Fruit fly (Drosophila melanogaster) whole organism, embryonic: ENCODE measurements around the gene CG34296.

Experiments used
- Bgb ChIP-seq: fragments of 200-800 bp; sonication (Bioruptor generic); IDR thresholded peaks from 2 replicates; pipeline ENCODE4 v1.3.6; 2022; ENCODE audit warnings: missing biosample characterization, missing genetic modification characterization; ENCODE audit not compliant: partially characterized antibody
- CG11247 ChIP-seq: fragments of 200-800 bp; sonication (Bioruptor generic); IDR thresholded peaks from 2 replicates; pipeline ENCODE4 v1.3.6; 2022; ENCODE audit warnings: missing biosample characterization, missing genetic modification characterization
- CG11398 ChIP-seq: fragments of 200-800 bp; sonication (Bioruptor generic); optimal IDR thresholded peaks from 2 replicates; lab custom pipeline; 2016; ENCODE audit warnings: missing biosample characterization, missing genetic modification characterization
- CG13287 ChIP-seq: fragments of 200-800 bp; sonication (Bioruptor generic); IDR thresholded peaks from 2 replicates; pipeline ENCODE4 v1.3.6; 2022; ENCODE audit warnings: missing biosample characterization, missing genetic modification characterization; ENCODE audit not compliant: partially characterized antibody
- CG13894 ChIP-seq: fragments of 200-800 bp; sonication (Bioruptor generic); optimal IDR thresholded peaks from 3 replicates; lab custom pipeline; 2018; ENCODE audit warnings: missing biosample characterization, mild to moderate bottlenecking, missing genetic modification characterization, moderate library complexity
- CG16779 ChIP-seq: fragments of 200-800 bp; sonication (Bioruptor generic); IDR thresholded peaks from 2 replicates; pipeline ENCODE4 v1.3.6; 2022; ENCODE audit warnings: missing biosample characterization, missing genetic modification characterization
- CG16813 ChIP-seq: fragments of 200-800 bp; sonication (Bioruptor generic); IDR thresholded peaks from 3 replicates; pipeline ENCODE4 v1.3.6; 2022; ENCODE audit warnings: missing biosample characterization, missing genetic modification characterization; ENCODE audit not compliant: partially characterized antibody
- CG17912 ChIP-seq: fragments of 200-800 bp; sonication (Bioruptor generic); optimal IDR thresholded peaks from 2 replicates; lab custom pipeline; 2018; ENCODE audit warnings: missing biosample characterization, mild to moderate bottlenecking, missing genetic modification characterization
- CG18011 ChIP-seq: fragments of 200-800 bp; sonication (Bioruptor generic); optimal IDR thresholded peaks from 2 replicates; lab custom pipeline; 2017; ENCODE audit warnings: missing biosample characterization, missing genetic modification characterization, mild to moderate bottlenecking, moderate library complexity, missing genotype
- CG2202 ChIP-seq: fragments of 200-800 bp; sonication (Bioruptor generic); optimal IDR thresholded peaks from 2 replicates; lab custom pipeline; 2018; ENCODE audit warnings: missing biosample characterization, mild to moderate bottlenecking, missing genetic modification characterization
- CG2678 ChIP-seq: fragments of 200-800 bp; sonication (Bioruptor generic); optimal IDR thresholded peaks from 3 replicates; lab custom pipeline; 2019; ENCODE audit warnings: missing biosample characterization, mild to moderate bottlenecking, missing genetic modification characterization, moderate library complexity
- CG2889 ChIP-seq: fragments of 200-800 bp; sonication (Bioruptor generic); IDR thresholded peaks from 3 replicates; pipeline ENCODE4 v1.3.6; 2022; ENCODE audit warnings: missing biosample characterization, missing genetic modification characterization
- CG30431 ChIP-seq: fragments of 200-800 bp; sonication (Bioruptor generic); optimal IDR thresholded peaks from 2 replicates; lab custom pipeline; 2017; ENCODE audit warnings: missing biosample characterization, missing genetic modification characterization
- CG31365 ChIP-seq: fragments of 200-800 bp; sonication (Bioruptor generic); optimal IDR thresholded peaks from 2 replicates; lab custom pipeline; 2018; ENCODE audit warnings: missing biosample characterization, mild to moderate bottlenecking, missing genetic modification characterization
- CG4820 ChIP-seq: fragments of 200-800 bp; sonication (Bioruptor generic); optimal IDR thresholded peaks from 3 replicates; lab custom pipeline; 2016; ENCODE audit warnings: missing biosample characterization, missing genetic modification characterization
- CG7556 ChIP-seq: fragments of 200-800 bp; sonication (Bioruptor generic); optimal IDR thresholded peaks from 2 replicates; lab custom pipeline; 2017; ENCODE audit warnings: missing biosample characterization, mild to moderate bottlenecking, missing genetic modification characterization
- CG8089 ChIP-seq: fragments of 200-800 bp; sonication (Bioruptor generic); optimal IDR thresholded peaks from 3 replicates; lab custom pipeline; 2016; ENCODE audit warnings: missing biosample characterization, missing genetic modification characterization
- CG8765 ChIP-seq: fragments of 200-800 bp; sonication (Bioruptor generic); IDR thresholded peaks from 2 replicates; pipeline ENCODE4 v1.3.6; 2022; ENCODE audit warnings: missing biosample characterization, missing genetic modification characterization
- CG9215 ChIP-seq: fragments of 200-800 bp; sonication (Bioruptor generic); IDR thresholded peaks from 2 replicates; pipeline ENCODE4 v1.3.6; 2022; ENCODE audit warnings: missing biosample characterization, missing genetic modification characterization
- CG9437 ChIP-seq: fragments of 200-800 bp; sonication (Bioruptor generic); optimal IDR thresholded peaks from 2 replicates; lab custom pipeline; 2018; ENCODE audit warnings: missing biosample characterization, mild to moderate bottlenecking, missing genetic modification characterization
- CG9876 ChIP-seq: fragments of 200-800 bp; sonication (Bioruptor generic); optimal IDR thresholded peaks from 2 replicates; lab custom pipeline; 2016; ENCODE audit warnings: missing biosample characterization, missing genetic modification characterization
- Dp ChIP-seq: fragments of 200-800 bp; sonication (Bioruptor generic); optimal IDR thresholded peaks from 2 replicates; lab custom pipeline; 2018; ENCODE audit warnings: missing biosample characterization, mild to moderate bottlenecking, missing genetic modification characterization, moderate library complexity
- E2f1 ChIP-seq: fragments of 200-800 bp; sonication (Bioruptor generic); IDR thresholded peaks from 2 replicates; pipeline ENCODE4 v1.3.6; 2022; ENCODE audit warnings: missing biosample characterization, missing genetic modification characterization
- HLH54F ChIP-seq: fragments of 200-800 bp; sonication (Bioruptor generic); optimal IDR thresholded peaks from 3 replicates; lab custom pipeline; 2016; ENCODE audit warnings: missing biosample characterization, missing genetic modification characterization
- Hr78 ChIP-seq, 2 experiments: fragments of 200-800 bp in 1 of 2; fragments of >200 bp in 1 of 2; sonication (Bioruptor generic) in 1 of 2; optimal IDR thresholded peaks; 2 replicates each; lab custom pipeline; 2017 to 2019; ENCODE audit warnings: missing biosample characterization in 2 of 2, missing genetic modification characterization in 2 of 2, mild to moderate bottlenecking in 1 of 2, moderate library complexity in 1 of 2
- Lim3 ChIP-seq: fragments of 200-800 bp; sonication (Bioruptor generic); IDR thresholded peaks from 2 replicates; pipeline ENCODE4 v1.3.6; 2022; ENCODE audit warnings: missing biosample characterization, missing genetic modification characterization
- Myb ChIP-seq: fragments of 200-800 bp; sonication (Bioruptor generic); optimal IDR thresholded peaks from 2 replicates; lab custom pipeline; 2016; ENCODE audit warnings: missing biosample characterization, missing genetic modification characterization
- NC2β ChIP-seq: fragments of 200-800 bp; sonication (Bioruptor generic); optimal IDR thresholded peaks from 2 replicates; lab custom pipeline; 2016; ENCODE audit warnings: missing biosample characterization, missing genetic modification characterization
- NK7.1 ChIP-seq: fragments of 200-800 bp; sonication (Bioruptor generic); optimal IDR thresholded peaks from 3 replicates; lab custom pipeline; 2016; ENCODE audit warnings: missing biosample characterization, missing genetic modification characterization
- Rfx ChIP-seq: fragments of 200-800 bp; sonication (Bioruptor generic); IDR thresholded peaks from 2 replicates; pipeline ENCODE4 v1.3.6; 2022; ENCODE audit warnings: missing biosample characterization, missing genetic modification characterization
- Side ChIP-seq: fragments of 200-800 bp; sonication (Bioruptor generic); optimal IDR thresholded peaks from 2 replicates; lab custom pipeline; 2016; ENCODE audit warnings: missing biosample characterization, missing genetic modification characterization
- Sox100B ChIP-seq: fragments of 200-800 bp; sonication (Bioruptor generic); optimal IDR thresholded peaks from 3 replicates; lab custom pipeline; 2018; ENCODE audit warnings: missing biosample characterization, mild to moderate bottlenecking, missing genetic modification characterization
- Xrp1 ChIP-seq: fragments of 200-800 bp; sonication (Bioruptor generic); IDR thresholded peaks from 2 replicates; pipeline ENCODE4 v1.3.6; 2022; ENCODE audit warnings: missing biosample characterization, missing genetic modification characterization
- ash1 ChIP-seq: fragments of 200-800 bp; sonication (Bioruptor generic); optimal IDR thresholded peaks from 2 replicates; lab custom pipeline; 2018; ENCODE audit warnings: missing biosample characterization, mild to moderate bottlenecking, missing genetic modification characterization
- cg ChIP-seq: fragments of 200-800 bp; sonication (Bioruptor generic); optimal IDR thresholded peaks from 3 replicates; lab custom pipeline; 2019; ENCODE audit warnings: missing biosample characterization, mild to moderate bottlenecking, missing genetic modification characterization, moderate library complexity
- ci ChIP-seq: fragments of 200-800 bp; sonication (Bioruptor generic); IDR thresholded peaks from 3 replicates; pipeline ENCODE4 v1.3.6; 2022; ENCODE audit warnings: missing biosample characterization, missing genetic modification characterization
- dimm ChIP-seq: fragments of 200-800 bp; sonication (Bioruptor generic); IDR thresholded peaks from 2 replicates; pipeline ENCODE4 v1.3.6; 2022; ENCODE audit warnings: missing biosample characterization, missing genetic modification characterization
- en ChIP-seq: fragments of 200-800 bp; sonication (Bioruptor generic); optimal IDR thresholded peaks from 2 replicates; lab custom pipeline; 2016; ENCODE audit warnings: missing biosample characterization, missing genetic modification characterization
- hb ChIP-seq: fragments of 200-800 bp; sonication (Bioruptor generic); IDR thresholded peaks from 3 replicates; pipeline ENCODE4 v1.3.6; 2022; ENCODE audit warnings: missing biosample characterization, missing genetic modification characterization; ENCODE audit not compliant: partially characterized antibody
- jigr1 ChIP-seq: fragments of 200-800 bp; sonication (Bioruptor generic); IDR thresholded peaks from 3 replicates; pipeline ENCODE4 v1.3.6; 2022; ENCODE audit warnings: missing biosample characterization, missing genetic modification characterization
- lab ChIP-seq: fragments of 200-800 bp; sonication (Bioruptor generic); optimal IDR thresholded peaks from 3 replicates; lab custom pipeline; 2017; ENCODE audit warnings: missing biosample characterization, missing genetic modification characterization, mild to moderate bottlenecking, moderate library complexity, missing genetic modification reagents
- odd ChIP-seq: fragments of 200-800 bp; sonication (Bioruptor generic); optimal IDR thresholded peaks from 2 replicates; lab custom pipeline; 2017; ENCODE audit warnings: missing biosample characterization, mild to moderate bottlenecking, missing genetic modification characterization
- pum ChIP-seq: fragments of 200-800 bp; sonication (Bioruptor generic); optimal IDR thresholded peaks from 2 replicates; lab custom pipeline; 2016; ENCODE audit warnings: missing biosample characterization, missing genetic modification characterization
- ranshi ChIP-seq: fragments of 200-800 bp; sonication (Bioruptor generic); IDR thresholded peaks from 2 replicates; pipeline ENCODE4 v1.3.6; 2022; ENCODE audit warnings: missing biosample characterization, missing genetic modification characterization
- schlank ChIP-seq: fragments of 200-800 bp; sonication (Bioruptor generic); optimal IDR thresholded peaks from 2 replicates; lab custom pipeline; 2018; ENCODE audit warnings: missing biosample characterization, mild to moderate bottlenecking, missing genetic modification characterization
- sisA ChIP-seq: fragments of 200-800 bp; sonication (Bioruptor generic); IDR thresholded peaks from 2 replicates; pipeline ENCODE4 v1.3.6; 2022; ENCODE audit warnings: missing biosample characterization, missing genetic modification characterization
- tll ChIP-seq, 2 experiments: fragments of 200-800 bp in 1 of 2; fragments of >200 bp in 1 of 2; sonication (Bioruptor generic) in 1 of 2; optimal IDR thresholded peaks; 2 replicates each; lab custom pipeline; 2017 to 2019; ENCODE audit warnings: missing biosample characterization in 2 of 2, missing genetic modification characterization in 2 of 2, mild to moderate bottlenecking in 1 of 2, moderate library complexity in 1 of 2
- trem ChIP-seq: fragments of 200-800 bp; optimal IDR thresholded peaks from 3 replicates; lab custom pipeline; 2019; ENCODE audit warnings: missing biosample characterization, mild to moderate bottlenecking, missing genetic modification characterization, moderate library complexity
- usp ChIP-seq: fragments of >200 bp; optimal IDR thresholded peaks from 2 replicates; lab custom pipeline; 2017; ENCODE audit warnings: missing biosample characterization, missing genetic modification characterization
- vvl ChIP-seq: fragments of 200-800 bp; sonication (Bioruptor generic); IDR thresholded peaks from 2 replicates; pipeline ENCODE4 v1.3.6; 2022; ENCODE audit warnings: missing biosample characterization, missing genetic modification characterization
- wek ChIP-seq: fragments of 200-800 bp; sonication (Bioruptor generic); optimal IDR thresholded peaks from 3 replicates; lab custom pipeline; 2018; ENCODE audit warnings: missing biosample characterization, mild to moderate bottlenecking, missing genetic modification characterization, moderate library complexity

The CG34296 gene

DNA sequence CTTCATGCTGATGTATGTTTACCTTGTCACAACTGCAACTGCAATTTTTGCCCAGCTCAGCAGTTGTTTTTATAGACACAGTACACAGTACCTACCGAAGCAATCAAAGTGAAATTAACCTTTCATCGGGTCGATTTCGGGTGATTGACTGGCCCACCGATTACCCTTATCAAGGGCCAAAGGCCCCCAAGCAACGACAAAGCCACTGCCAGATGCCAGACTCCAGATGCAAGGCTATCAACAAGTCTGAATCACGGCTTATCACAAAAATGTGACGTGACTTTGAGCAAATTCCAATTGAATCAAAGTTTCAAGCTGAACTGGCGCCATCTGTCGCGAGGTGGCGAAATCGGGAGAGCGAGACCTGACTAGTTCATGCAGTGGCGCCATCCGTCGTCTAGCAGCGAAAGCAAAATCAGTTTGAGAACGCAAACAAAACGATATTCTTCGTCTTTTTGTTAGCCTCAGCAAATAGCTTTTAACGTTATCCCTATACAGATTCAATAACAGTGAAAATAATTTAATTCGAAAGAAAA, 5.5 kb upstream of the CG34296 start, which contains the start of gene Obp99b (continued):
- TF ChIP-seq CG30431 (peak; percentile 83), Sox100B (GFP tag; lab: Kevin White, UChicago) (peak; percentile 69), CG2889 (GFP tag; lab: Robert Waterston, UW) (no peak), ranshi (GFP tag; lab: Robert Waterston, UW) (peak; percentile 69), HLH54F (GFP tag; lab: Kevin White, UChicago) (peak; percentile 14), odd (GFP tag; lab: Kevin White, UChicago) (peak; percentile 83), NK7.1 (GFP tag; lab: Kevin White, UChicago) (peak; percentile 70), CG13894 (tag; lab: Kevin White, UChicago) (no peak), CG16813 (GFP tag; lab: Robert Waterston, UW) (no peak), Lim3 (GFP tag; lab: Robert Waterston, UW) (no peak), CG8765 (GFP tag; lab: Robert Waterston, UW) (no peak; the same call in 1 of the 2 replicates), CG2202 (tag; lab: Kevin White, UChicago) (peak; percentile 71), CG2678 (tag; lab: Kevin White, UChicago) (peak; percentile 55), Xrp1 (GFP tag; lab: Robert Waterston, UW) (peak; percentile 73), trem (tag; lab: Kevin White, UChicago) (peak; percentile 46), tll (GFP tag; optimal IDR thresholded peaks at IDR 0.05; lab: Kevin White, UChicago) (no peak), Side (GFP tag; lab: Kevin White, UChicago) (peak; percentile 82), NC2β (GFP tag; lab: Kevin White, UChicago) (peak; percentile 82), dimm (no peak), Hr78 (GFP tag; optimal IDR thresholded peaks at IDR 0.05; lab: Kevin White, UChicago) (no peak), CG11398 (GFP tag; lab: Kevin White, UChicago) (peak; percentile 58), pum (GFP tag; lab: Kevin White, UChicago) (peak; percentile 68), vvl (peak; percentile 89), ash1 (GFP tag; lab: Kevin White, UChicago) (no peak), en (peak; percentile 78), CG13287 (GFP tag; lab: Robert Waterston, UW) (no peak), E2f1 (GFP tag; lab: Robert Waterston, UW) (peak; percentile 71), Bgb (GFP tag; lab: Robert Waterston, UW) (no peak), Rfx (GFP tag; lab: Robert Waterston, UW) (peak; percentile 91), CG7556 (GFP tag; lab: Kevin White, UChicago) (no peak), CG31365 (tag; lab: Kevin White, UChicago) (peak; percentile 63), ci (GFP tag; lab: Robert Waterston, UW) (peak; percentile 96), sisA (peak; percentile 61), Myb (GFP tag; lab: Kevin White, UChicago) (peak; percentile 46), Dp (GFP tag; lab: Kevin White, UChicago) (no peak), CG4820 (GFP tag; lab: Kevin White, UChicago) (peak; percentile 76), jigr1 (GFP tag; lab: Robert Waterston, UW) (no peak), CG18011 (GFP tag; lab: Kevin White, UChicago) (peak; percentile 62), wek (peak; percentile 86), usp (GFP tag; lab: Kevin White, UChicago) (no peak), CG16779 (peak; percentile 75), CG9437 (GFP tag; lab: Kevin White, UChicago) (peak; percentile 60), CG8089 (GFP tag; lab: Kevin White, UChicago) (peak; percentile 85), hb (GFP tag; lab: Robert Waterston, UW) (no peak), CG11247 (peak; percentile 87), lab (GFP tag; lab: Kevin White, UChicago) (peak; percentile 71), cg (GFP tag; lab: Kevin White, UChicago) (no peak), schlank (tag; lab: Kevin White, UChicago) (peak; percentile 55), CG9215 (GFP tag; lab: Robert Waterston, UW) (peak; percentile 49), CG9876 (peak; percentile 50), CG17912 (peak; percentile 90)
